Worm (Caenorhabditis elegans) whole organism, L3 larva: ENCODE results near the gene M03F8.6.

Experiments
- R02D3.7 ChIP-seq: fragments of 150-350 bp; optimal IDR thresholded peaks from 2 replicates; lab custom pipeline; 2014; ENCODE audit warnings: missing biosample characterization, missing genetic modification characterization
- ZK546.5 ChIP-seq: sonication (generic microtip); optimal IDR thresholded peaks from 2 replicates; lab custom pipeline; 2017; ENCODE audit warnings: missing biosample characterization, missing genetic modification characterization
- ama-1 ChIP-seq: fragments of 150-350 bp; optimal IDR thresholded peaks from 2 replicates; lab custom pipeline; 2018
- ceh-9 ChIP-seq: sonication (generic microtip); optimal IDR thresholded peaks from 2 replicates; lab custom pipeline; 2018; ENCODE audit warnings: missing biosample characterization, missing genetic modification characterization
- daf-12 ChIP-seq: fragments of 150-350 bp; optimal IDR thresholded peaks from 2 replicates; lab custom pipeline; 2014; ENCODE audit warnings: missing biosample characterization, missing genetic modification reagents, missing genetic modification characterization
- egl-27 ChIP-seq: sonication (generic microtip); optimal IDR thresholded peaks from 4 replicates; lab custom pipeline; 2017; ENCODE audit warnings: missing biosample characterization, missing genetic modification reagents, missing genetic modification characterization
- elt-1 ChIP-seq: fragments of 150-350 bp; optimal IDR thresholded peaks from 2 replicates; lab custom pipeline; 2014; ENCODE audit warnings: missing biosample characterization, missing genetic modification characterization
- elt-2 ChIP-seq: sonication (generic microtip); optimal IDR thresholded peaks from 2 replicates; lab custom pipeline; 2016; ENCODE audit warnings: missing genetic modification reagents, mild to moderate bottlenecking, missing genetic modification characterization, missing compliant biosample characterization
- eor-1 ChIP-seq, 2 experiments: fragments of 150-350 bp; optimal IDR thresholded peaks; 2 replicates each; lab custom pipeline; 2014 to 2018; ENCODE audit warnings: missing biosample characterization in 2 of 2, missing genetic modification characterization in 2 of 2
- fkh-10 ChIP-seq: sonication (generic microtip); optimal IDR thresholded peaks from 2 replicates; lab custom pipeline; 2017; ENCODE audit warnings: missing biosample characterization, missing genetic modification reagents, missing genetic modification characterization
- fkh-2 ChIP-seq: fragments of 150-350 bp; optimal IDR thresholded peaks from 2 replicates; lab custom pipeline; 2014; ENCODE audit warnings: missing biosample characterization, missing genetic modification reagents, missing genetic modification characterization
- hmg-11 ChIP-seq: sonication (generic microtip); optimal IDR thresholded peaks from 2 replicates; lab custom pipeline; 2016; ENCODE audit warnings: missing genetic modification characterization, missing compliant biosample characterization
- jun-1 ChIP-seq: fragments of 150-350 bp; optimal IDR thresholded peaks from 2 replicates; lab custom pipeline; 2014; ENCODE audit warnings: missing biosample characterization, missing genetic modification reagents, missing genetic modification characterization
- lin-15B ChIP-seq: fragments of 150-350 bp; optimal IDR thresholded peaks from 2 replicates; lab custom pipeline; 2014; ENCODE audit warnings: missing biosample characterization, missing genetic modification characterization
- lin-39 ChIP-seq: fragments of 150-350 bp; optimal IDR thresholded peaks from 2 replicates; lab custom pipeline; 2018; ENCODE audit warnings: missing biosample characterization, missing genetic modification reagents, missing genetic modification characterization
- lsy-12 ChIP-seq: sonication (generic microtip); optimal IDR thresholded peaks from 2 replicates; lab custom pipeline; 2016; ENCODE audit warnings: mild to moderate bottlenecking, missing genetic modification characterization, missing compliant biosample characterization
- mdl-1 ChIP-seq: fragments of 150-350 bp; optimal IDR thresholded peaks from 2 replicates; lab custom pipeline; 2014; ENCODE audit warnings: missing biosample characterization, missing genetic modification characterization
- mml-1 ChIP-seq: fragments of 150-350 bp; sonication (generic microtip); optimal IDR thresholded peaks from 3 replicates; lab custom pipeline; 2014; ENCODE audit warnings: missing biosample characterization, missing genetic modification characterization
- nfya-1 ChIP-seq: sonication (generic microtip); optimal IDR thresholded peaks from 2 replicates; lab custom pipeline; 2017; ENCODE audit warnings: missing genetic modification characterization, mild to moderate bottlenecking, missing compliant biosample characterization, antibody characterized with exemption, moderate library complexity; ENCODE audit not compliant: insufficient read depth
- nhr-11 ChIP-seq: fragments of 150-350 bp; optimal IDR thresholded peaks from 2 replicates; lab custom pipeline; 2014; ENCODE audit warnings: missing biosample characterization, missing genetic modification characterization
- nhr-12 ChIP-seq: fragments of 150-350 bp; optimal IDR thresholded peaks from 2 replicates; lab custom pipeline; 2014; ENCODE audit warnings: missing biosample characterization, missing genetic modification characterization
- nhr-23 ChIP-seq: fragments of 150-350 bp; optimal IDR thresholded peaks from 2 replicates; lab custom pipeline; 2014; ENCODE audit warnings: missing biosample characterization, missing genetic modification reagents, missing genetic modification characterization
- nhr-237 ChIP-seq: fragments of 150-350 bp; optimal IDR thresholded peaks from 2 replicates; lab custom pipeline; 2014; ENCODE audit warnings: missing biosample characterization, missing genetic modification characterization
- nhr-25 ChIP-seq: sonication (generic microtip); optimal IDR thresholded peaks from 2 replicates; lab custom pipeline; 2017; ENCODE audit warnings: missing biosample characterization, missing genetic modification characterization
- nhr-43 ChIP-seq: sonication (generic microtip); optimal IDR thresholded peaks from 2 replicates; lab custom pipeline; 2016; ENCODE audit warnings: mild to moderate bottlenecking, missing genetic modification characterization, missing compliant biosample characterization; ENCODE audit not compliant: poor library complexity, severe bottlenecking
- nhr-67 ChIP-seq: fragments of 150-350 bp; optimal IDR thresholded peaks from 2 replicates; lab custom pipeline; 2014; ENCODE audit warnings: missing biosample characterization, missing genetic modification characterization
- nhr-76 ChIP-seq: fragments of 150-350 bp; sonication (generic microtip); optimal IDR thresholded peaks from 5 replicates; lab custom pipeline; 2014; ENCODE audit warnings: missing biosample characterization, missing genetic modification characterization
- nhr-77 ChIP-seq: fragments of 150-350 bp; optimal IDR thresholded peaks from 2 replicates; lab custom pipeline; 2014; ENCODE audit warnings: missing biosample characterization, missing genetic modification characterization
- pha-4 ChIP-seq: fragments of 150-350 bp; optimal IDR thresholded peaks from 2 replicates; lab custom pipeline; 2014; ENCODE audit warnings: missing biosample characterization, missing genetic modification reagents, missing genetic modification characterization
- pqm-1 ChIP-seq: fragments of 150-350 bp; optimal IDR thresholded peaks from 2 replicates; lab custom pipeline; 2017; ENCODE audit warnings: missing biosample characterization, missing genetic modification characterization, inconsistent platforms
- sea-2 ChIP-seq: fragments of 150-350 bp; sonication (generic microtip); optimal IDR thresholded peaks from 4 replicates; lab custom pipeline; 2014; ENCODE audit warnings: missing biosample characterization, missing genetic modification reagents, missing genetic modification characterization
- skn-1 ChIP-seq: fragments of 150-350 bp; optimal IDR thresholded peaks from 2 replicates; lab custom pipeline; 2014; ENCODE audit warnings: missing biosample characterization, missing genetic modification characterization
- snpc-4 ChIP-seq: fragments of 150-350 bp; optimal IDR thresholded peaks from 2 replicates; lab custom pipeline; 2014; ENCODE audit warnings: missing biosample characterization, missing genetic modification characterization
- tbx-2 ChIP-seq: sonication (generic microtip); optimal IDR thresholded peaks from 2 replicates; lab custom pipeline; 2016; ENCODE audit warnings: mild to moderate bottlenecking, missing genetic modification characterization, missing compliant biosample characterization
- unc-62 ChIP-seq: fragments of 150-350 bp; sonication (generic microtip); optimal IDR thresholded peaks from 4 replicates; lab custom pipeline; 2014; ENCODE audit warnings: missing biosample characterization, missing genetic modification reagents, missing genetic modification characterization
- zag-1 ChIP-seq: fragments of 150-350 bp; optimal IDR thresholded peaks from 2 replicates; lab custom pipeline; 2014; ENCODE audit warnings: missing biosample characterization, missing genetic modification characterization
- ztf-11 ChIP-seq: fragments of 150-350 bp; optimal IDR thresholded peaks from 2 replicates; lab custom pipeline; 2014; ENCODE audit warnings: missing biosample characterization, missing genetic modification characterization
- ztf-4 ChIP-seq: fragments of 150-350 bp; optimal IDR thresholded peaks from 2 replicates; lab custom pipeline; 2014; ENCODE audit warnings: missing biosample characterization, missing genetic modification characterization

Gene M03F8.6

DNA sequence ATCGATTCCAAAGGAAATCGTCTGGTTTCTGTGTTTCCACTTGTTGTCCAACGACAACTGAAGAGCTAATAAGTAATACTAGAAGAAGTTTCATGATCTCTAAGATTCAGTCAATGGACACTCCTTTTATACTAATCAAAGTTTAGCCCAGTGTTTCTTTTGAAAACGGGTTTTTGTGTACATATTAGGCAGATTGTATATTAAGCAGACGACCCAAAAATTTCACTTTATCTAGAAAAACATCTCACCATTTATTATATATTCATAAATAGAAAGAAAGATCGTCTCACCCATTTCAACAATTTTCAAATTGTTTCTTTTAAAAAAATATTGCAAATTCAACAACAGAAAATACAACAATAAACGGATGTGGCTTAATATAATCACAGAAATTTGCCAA lies 32.1 kb upstream of the M03F8.6 start, which contains the start of gene C10F3.7:
Gene C10F3.7 (minus strand): TSS at position 101 of the 400 bp plus-strand sequence.
- TF ChIP-seq R02D3.7, result no peak
- no peak for TF ChIP-seq skn-1 (tag; lab: Kevin White, UChicago)
- TF ChIP-seq nhr-11 (tag; lab: Kevin White, UChicago), result no peak
- no peak for TF ChIP-seq ama-1
- TF ChIP-seq pqm-1 (tag; lab: Kevin White, UChicago), result no peak
- no peak for TF ChIP-seq ztf-11 (tag; lab: Kevin White, UChicago)
- no peak for TF ChIP-seq elt-2 (tag; lab: Kevin White, UChicago)
- TF ChIP-seq, all 47 proteins: peak for 0

DNA sequence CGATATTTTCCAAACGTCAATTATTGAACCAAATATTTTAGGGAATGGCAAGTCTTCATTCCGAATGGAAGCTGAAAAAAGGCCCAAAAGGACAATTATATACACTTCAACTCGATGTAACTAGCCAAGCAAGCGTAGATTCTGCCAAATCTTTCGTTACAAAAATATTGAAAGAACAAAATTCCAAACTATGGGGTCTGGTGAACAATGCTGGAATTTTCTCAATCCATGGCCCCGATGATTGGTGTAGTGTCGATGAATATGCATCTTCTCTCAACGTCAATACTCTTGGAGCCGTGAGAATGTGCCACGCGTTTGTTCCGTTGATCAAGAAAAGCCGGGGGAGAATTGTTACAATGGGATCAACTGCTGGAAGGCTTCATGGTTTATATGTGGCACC lies 29.6 kb upstream of the M03F8.6 start:
- TF ChIP-seq mml-1 (tag; lab: Kevin White, UChicago), result no peak

DNA sequence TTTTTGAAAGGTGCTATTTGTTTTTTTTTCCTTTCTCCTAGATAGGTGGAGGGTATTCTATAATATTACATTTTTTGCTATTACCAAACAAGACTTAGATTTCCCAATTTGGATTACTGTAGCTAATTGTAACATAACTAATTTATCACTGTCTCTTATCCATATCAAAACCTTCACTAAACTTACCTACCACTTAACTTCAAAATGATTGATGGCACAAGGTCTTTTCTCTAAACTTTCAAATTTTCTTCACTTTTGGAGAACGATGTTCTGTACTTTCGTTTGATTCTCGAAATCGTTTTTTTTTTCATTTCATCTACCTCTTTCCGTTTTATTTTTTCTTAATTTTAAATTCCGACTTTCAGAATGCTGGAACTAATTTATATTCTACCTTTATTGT lies 28.7 kb upstream of the M03F8.6 start, which contains the start of gene dhs-16:
Gene dhs-16 (plus strand): TSS at position 366 of the 400 bp plus-strand sequence.
- TF ChIP-seq tbx-2 (tag; lab: Kevin White, UChicago) (no peak), skn-1 (tag; lab: Kevin White, UChicago) (no peak), ama-1 (no peak), ztf-11 (tag; lab: Kevin White, UChicago) (no peak), nhr-77 (no peak), fkh-2 (tag; lab: Kevin White, UChicago) (no peak), daf-12 (tag; lab: Kevin White, UChicago) (no peak), R02D3.7 (no peak), elt-1 (tag; lab: Kevin White, UChicago) (no peak), nhr-12 (tag; lab: Kevin White, UChicago) (no peak), pqm-1 (tag; lab: Kevin White, UChicago) (no peak), mdl-1 (no peak), ZK546.5 (tag; lab: Kevin White, UChicago) (no peak), lin-39 (tag; lab: Kevin White, UChicago) (no peak)

DNA sequence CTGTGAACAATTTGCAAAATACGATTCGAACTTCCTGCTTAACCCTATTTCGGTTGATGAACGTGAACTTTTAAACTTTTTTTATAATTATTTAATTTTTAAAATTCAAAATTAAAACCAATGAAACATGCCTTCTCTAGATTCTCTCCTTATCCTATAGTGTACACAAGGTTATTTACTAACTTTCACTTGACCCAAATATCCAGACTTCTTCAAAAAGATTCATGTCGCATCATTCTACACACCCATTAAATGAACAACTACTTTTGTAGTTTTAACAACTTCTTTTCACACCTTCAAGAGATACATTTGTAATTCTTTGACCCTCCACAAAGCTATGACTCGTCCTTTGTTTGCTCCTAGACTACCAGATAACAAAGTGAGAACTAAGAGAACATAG lies 28.1 kb upstream of the M03F8.6 start:
- peak; percentile 72 for TF ChIP-seq nhr-23 (tag; lab: Kevin White, UChicago)
- TF ChIP-seq pqm-1 (tag; lab: Kevin White, UChicago), result no peak

DNA sequence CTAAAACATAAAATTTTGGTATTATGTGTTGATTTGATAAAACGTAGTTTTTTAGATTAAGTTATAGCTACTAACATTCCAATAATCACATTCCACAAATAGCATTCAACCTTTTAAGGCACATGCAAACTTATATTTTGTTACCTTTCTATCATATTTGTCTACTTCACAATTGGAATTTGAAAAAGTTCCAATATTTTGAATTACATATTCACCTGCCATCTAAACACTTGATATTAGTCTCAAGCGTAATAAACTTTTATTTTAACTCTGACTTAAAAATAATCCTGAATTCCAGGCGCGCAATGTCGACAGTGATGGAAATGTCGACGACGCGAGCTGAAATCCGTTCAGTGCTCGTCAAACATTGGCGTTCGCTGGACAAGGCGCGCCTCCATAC lies 21.1 kb upstream of the M03F8.6 start, which contains the start of gene acy-2:
Gene acy-2 (plus strand): TSS at position 301 of the 400 bp plus-strand sequence.
- TF ChIP-seq egl-27 (tag; lab: Kevin White, UChicago) (no peak), zag-1 (tag; lab: Kevin White, UChicago) (no peak), snpc-4 (tag; lab: Kevin White, UChicago) (no peak), nhr-43 (tag; lab: Kevin White, UChicago) (no peak), ztf-4 (tag; lab: Kevin White, UChicago) (no peak), nhr-23 (tag; lab: Kevin White, UChicago) (no peak), pha-4 (tag; lab: Kevin White, UChicago) (no peak), elt-1 (tag; lab: Kevin White, UChicago) (no peak), mml-1 (tag; lab: Kevin White, UChicago) (no peak), unc-62 (GFP tag; lab: Kevin White, UChicago) (no peak), eor-1 (tag; optimal IDR thresholded peaks at IDR 0.05; lab: Kevin White, UChicago) (no peak), nhr-77 (no peak), hmg-11 (tag; lab: Kevin White, UChicago) (no peak), daf-12 (tag; lab: Kevin White, UChicago) (no peak), pqm-1 (tag; lab: Kevin White, UChicago) (no peak), nfya-1 (tag; lab: Kevin White, UChicago) (no peak), mdl-1 (no peak), nhr-67 (tag; lab: Kevin White, UChicago) (no peak), lsy-12 (tag; lab: Kevin White, UChicago) (no peak)

DNA sequence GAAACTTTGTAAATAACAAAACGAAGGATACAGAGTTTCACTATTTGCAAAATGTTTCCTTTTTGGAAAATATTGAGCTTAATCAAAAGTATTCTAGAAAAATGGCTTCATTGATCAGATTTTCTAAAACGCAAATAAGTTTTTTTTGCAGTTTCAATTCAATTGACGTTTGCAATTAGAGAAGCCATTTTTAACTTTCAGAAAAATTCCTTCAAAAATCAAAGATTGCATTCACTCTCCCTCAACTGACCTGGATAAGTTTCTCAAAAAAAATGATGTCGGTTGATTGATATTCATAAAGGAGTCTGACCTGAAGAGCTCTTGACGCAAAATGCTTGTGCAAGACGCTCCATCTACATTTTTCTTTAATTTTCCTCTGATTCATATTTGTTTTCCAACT lies 19.1 kb upstream of the M03F8.6 start:
- TF ChIP-seq lin-15B (tag; lab: Kevin White, UChicago), result no peak
- no peak for TF ChIP-seq fkh-10
- TF ChIP-seq ceh-9 (tag; lab: Kevin White, UChicago), result no peak
- no peak for TF ChIP-seq nhr-237 (tag; lab: Kevin White, UChicago)
- TF ChIP-seq sea-2 (GFP tag; lab: Kevin White, UChicago), result no peak
- no peak for TF ChIP-seq nhr-77
- no peak for TF ChIP-seq jun-1 (tag; lab: Kevin White, UChicago)
- TF ChIP-seq nhr-25 (tag; lab: Kevin White, UChicago), result no peak
- TF ChIP-seq nhr-76 (tag; lab: Kevin White, UChicago), result no peak
- TF ChIP-seq lin-39 (tag; lab: Kevin White, UChicago), result no peak
- TF ChIP-seq R02D3.7, result no peak
- TF ChIP-seq nhr-67 (tag; lab: Kevin White, UChicago), result no peak
- no peak for TF ChIP-seq ama-1
- TF ChIP-seq nfya-1 (tag; lab: Kevin White, UChicago), result no peak
- TF ChIP-seq elt-2 (tag; lab: Kevin White, UChicago), result no peak
- no peak for TF ChIP-seq ZK546.5 (tag; lab: Kevin White, UChicago)
- no peak for TF ChIP-seq elt-1 (tag; lab: Kevin White, UChicago)
